Worm (Caenorhabditis elegans) whole organism, L3 larva: ENCODE results near the gene F36A4.4.

Experiments used
- ceh-9 ChIP-seq: sonication (generic microtip); optimal IDR thresholded peaks from 2 replicates; lab custom pipeline; 2018; ENCODE audit warnings: missing biosample characterization, missing genetic modification characterization
- daf-12 ChIP-seq: fragments of 150-350 bp; optimal IDR thresholded peaks from 2 replicates; lab custom pipeline; 2014; ENCODE audit warnings: missing biosample characterization, missing genetic modification reagents, missing genetic modification characterization
- ztf-11 ChIP-seq: fragments of 150-350 bp; optimal IDR thresholded peaks from 2 replicates; lab custom pipeline; 2014; ENCODE audit warnings: missing biosample characterization, missing genetic modification characterization

- TF ChIP-seq daf-12 (tag; lab: Kevin White, UChicago) (no peak), ceh-9 (tag; lab: Kevin White, UChicago) (no peak), ztf-11 (tag; lab: Kevin White, UChicago) (no peak)
These were observed 1.5 kb upstream of the F36A4.4 start for ce11 chrIV:4265951-4266350.
